Fruit fly (Drosophila melanogaster) Kc167 (cell line): ENCODE results near the gene Tgt.

Experiments
- Myc ChIP-seq: fragments of >200 bp; optimal IDR thresholded peaks from 2 replicates; lab custom pipeline; 2017; ENCODE audit warnings: missing external identifiers
- Sin3A ChIP-seq: fragments of >200 bp; optimal IDR thresholded peaks from 2 replicates; lab custom pipeline; 2018; ENCODE audit warnings: missing external identifiers
- h ChIP-seq: fragments of >200 bp; optimal IDR thresholded peaks from 3 replicates; lab custom pipeline; 2018; ENCODE audit warnings: missing external identifiers
- insv ChIP-seq: fragments of >200 bp; optimal IDR thresholded peaks from 3 replicates; lab custom pipeline; 2018; ENCODE audit warnings: missing external identifiers
- psq ChIP-seq: fragments of >200 bp; optimal IDR thresholded peaks from 2 replicates; lab custom pipeline; 2017; ENCODE audit warnings: missing external identifiers
- ttk ChIP-seq: sonication (Bioruptor generic); optimal IDR thresholded peaks from 2 replicates; lab custom pipeline; 2017; ENCODE audit warnings: missing external identifiers

Gene Tgt

DNA sequence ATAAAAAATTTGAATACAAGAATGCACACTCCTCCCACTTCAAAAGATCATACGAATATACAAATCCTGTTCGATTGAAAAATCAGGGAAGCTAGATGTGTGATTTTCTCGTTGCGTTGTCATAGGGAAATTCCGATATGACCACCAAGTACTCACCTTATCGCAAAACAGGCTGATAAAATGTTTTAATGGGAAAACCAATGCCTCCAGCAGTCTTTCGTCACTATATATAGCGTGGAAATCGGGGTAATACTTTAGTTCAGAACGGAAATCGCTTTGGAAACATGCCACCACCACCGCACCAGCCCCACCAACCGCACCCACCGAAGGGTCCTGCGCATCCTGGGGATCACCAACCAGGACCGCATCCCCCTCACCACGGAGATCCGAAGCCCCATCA, 15.3 kb downstream of the Tgt start, which contains the start of the genes CG5139 and CG43348:
Gene CG5139, minus strand, starts transcription at position 101 of the 400 bp plus-strand sequence.
Gene CG43348, plus strand, starts transcription at position 247 of the 400 bp plus-strand sequence.
- TF ChIP-seq insv (lab: Kevin White, UChicago): no peak
- TF ChIP-seq psq (lab: Kevin White, UChicago): no peak

DNA sequence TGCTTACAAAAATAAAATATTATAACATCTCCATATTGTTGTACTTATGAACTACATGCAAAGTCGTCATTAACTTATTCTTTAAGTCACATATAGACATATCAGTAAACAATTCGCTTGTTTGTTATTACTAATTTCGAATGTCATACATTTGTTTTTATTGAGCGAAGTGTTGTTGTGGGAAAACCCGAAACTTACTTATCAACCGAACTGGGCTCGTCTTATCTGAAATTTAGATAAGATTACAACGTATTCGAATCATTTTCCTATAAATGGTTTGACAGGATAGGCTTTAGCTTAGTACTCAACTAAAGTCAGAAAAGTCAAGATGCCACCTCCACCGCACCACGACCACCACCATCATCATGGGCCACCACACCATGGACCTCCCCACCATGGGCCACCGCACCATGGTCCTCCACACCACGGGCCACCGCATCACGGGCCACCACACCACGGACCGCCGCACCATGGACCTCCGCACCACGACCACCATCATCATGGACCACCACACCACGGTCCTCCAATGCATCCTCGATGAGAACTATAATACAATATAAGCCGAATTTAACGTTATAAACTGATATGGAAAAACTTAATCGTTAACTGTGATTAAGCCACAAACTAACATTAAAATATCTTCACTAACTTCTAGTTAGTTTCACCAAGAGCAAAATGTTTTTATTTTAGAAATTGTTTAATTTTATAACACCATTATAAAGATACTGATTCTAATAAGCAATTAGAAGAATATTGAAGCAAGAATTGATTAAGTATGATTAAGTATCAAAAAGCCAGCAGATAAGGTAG, 16.3 kb downstream of the Tgt start, which contains the start of the genes CG43349 and CG5011:
Gene CG43349, plus strand, starts transcription at position 294 of the 810 bp plus-strand sequence.
Gene CG5011, plus strand, starts transcription at position 760 of the 810 bp plus-strand sequence.
- TF ChIP-seq insv (lab: Kevin White, UChicago): no peak
- no peak for TF ChIP-seq Sin3A (lab: Kevin White, UChicago)
- TF ChIP-seq psq (lab: Kevin White, UChicago): no peak
- no peak for TF ChIP-seq h (lab: Kevin White, UChicago)

DNA sequence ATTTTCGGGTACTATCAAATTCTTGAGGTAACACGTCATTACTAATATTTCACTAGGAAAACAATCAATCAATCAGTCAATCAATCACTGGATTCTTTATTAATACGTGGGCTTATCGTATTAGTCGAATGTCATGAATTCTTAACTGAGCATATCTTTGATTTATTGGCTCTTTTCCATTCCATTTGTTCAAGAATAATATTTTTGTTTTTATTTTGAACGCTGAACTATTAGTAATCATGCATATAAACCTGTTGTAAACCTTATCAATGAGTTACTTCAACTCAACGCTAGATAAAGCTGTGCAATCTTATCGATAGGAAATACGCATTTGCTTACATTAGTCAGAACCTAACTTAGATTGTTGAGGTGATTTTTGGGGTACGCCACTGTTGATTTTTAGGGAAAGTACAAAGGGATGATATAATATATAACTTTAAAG, 17.6 kb downstream of the Tgt start:
- TF ChIP-seq Myc: no peak
- TF ChIP-seq h (lab: Kevin White, UChicago): no peak
- TF ChIP-seq ttk: no peak
- TF ChIP-seq insv (lab: Kevin White, UChicago): no peak
- TF ChIP-seq psq (lab: Kevin White, UChicago): no peak
- no peak for TF ChIP-seq Sin3A (lab: Kevin White, UChicago)

DNA sequence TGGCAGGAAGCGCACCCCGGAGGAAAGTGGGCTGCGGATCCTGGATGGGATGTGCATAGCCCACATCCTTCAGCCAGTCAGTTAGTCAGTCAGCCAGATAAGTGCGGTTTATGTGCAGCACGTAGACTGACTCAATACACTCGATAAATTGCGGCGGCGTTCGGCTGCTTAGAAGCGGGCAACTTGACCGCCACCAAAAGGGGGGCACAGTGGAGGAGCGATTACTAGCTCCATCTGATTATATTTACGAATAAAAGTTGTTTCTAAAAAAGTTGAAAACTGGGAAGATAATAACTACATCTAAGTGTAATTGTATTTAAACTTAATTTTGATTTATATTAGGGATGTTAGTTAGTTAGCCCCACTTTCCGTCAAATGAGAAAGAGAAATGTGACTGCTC, 18.6 kb downstream of the Tgt start:
- TF ChIP-seq Myc (no peak), insv (lab: Kevin White, UChicago) (no peak), ttk (no peak), psq (lab: Kevin White, UChicago) (no peak), Sin3A (lab: Kevin White, UChicago) (no peak), h (lab: Kevin White, UChicago) (no peak)

DNA sequence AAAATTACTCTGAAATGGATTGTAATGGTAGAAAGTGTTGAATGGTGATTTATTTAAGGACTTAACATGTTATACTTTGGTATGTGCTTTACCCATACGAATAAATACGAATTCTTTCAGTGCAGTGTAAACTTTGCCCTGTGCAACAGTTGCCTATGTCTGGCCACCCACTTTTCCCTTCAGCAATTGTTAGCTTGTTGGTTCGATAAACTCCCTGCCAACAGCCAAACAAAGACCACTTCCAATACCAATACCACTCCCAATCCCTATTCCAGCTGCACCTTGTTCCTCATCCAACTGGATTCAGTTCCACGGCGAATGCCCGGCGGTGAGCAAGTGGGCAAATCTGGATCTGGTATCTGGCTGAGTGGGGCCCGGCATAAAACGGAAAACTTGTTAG, 20.1 kb downstream of the Tgt start, which contains the start of gene CG14342:
Gene CG14342, plus strand, starts transcription at position 301 of the 400 bp plus-strand sequence.
- TF ChIP-seq psq (lab: Kevin White, UChicago) (no peak), Myc (no peak), ttk (no peak), h (lab: Kevin White, UChicago) (no peak), Sin3A (lab: Kevin White, UChicago) (no peak), insv (lab: Kevin White, UChicago) (no peak)

DNA sequence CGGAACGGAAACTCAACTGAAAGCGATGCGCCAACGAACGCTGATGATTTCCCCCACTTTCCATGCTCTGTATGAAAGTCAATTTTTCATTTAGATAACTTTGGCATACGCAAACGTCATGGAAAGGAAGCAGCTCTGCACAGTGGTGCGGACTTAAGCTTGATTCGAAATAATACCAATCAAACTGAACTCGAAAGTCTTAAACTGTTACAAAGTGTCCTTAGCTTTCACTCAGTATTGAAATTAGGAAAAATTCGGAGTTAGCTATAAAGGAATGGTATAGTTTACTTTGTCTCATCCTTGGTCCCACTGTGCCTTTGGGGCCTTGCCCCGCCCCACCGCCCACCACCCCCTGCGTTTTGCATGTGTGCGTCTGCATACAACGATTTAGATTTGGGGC, 23.6 kb downstream of the Tgt start:
- TF ChIP-seq h (lab: Kevin White, UChicago): no peak
- no peak for TF ChIP-seq ttk
- TF ChIP-seq insv (lab: Kevin White, UChicago): no peak
- TF ChIP-seq Myc: no peak
- no peak for TF ChIP-seq psq (lab: Kevin White, UChicago)
- no peak for TF ChIP-seq Sin3A (lab: Kevin White, UChicago)

DNA sequence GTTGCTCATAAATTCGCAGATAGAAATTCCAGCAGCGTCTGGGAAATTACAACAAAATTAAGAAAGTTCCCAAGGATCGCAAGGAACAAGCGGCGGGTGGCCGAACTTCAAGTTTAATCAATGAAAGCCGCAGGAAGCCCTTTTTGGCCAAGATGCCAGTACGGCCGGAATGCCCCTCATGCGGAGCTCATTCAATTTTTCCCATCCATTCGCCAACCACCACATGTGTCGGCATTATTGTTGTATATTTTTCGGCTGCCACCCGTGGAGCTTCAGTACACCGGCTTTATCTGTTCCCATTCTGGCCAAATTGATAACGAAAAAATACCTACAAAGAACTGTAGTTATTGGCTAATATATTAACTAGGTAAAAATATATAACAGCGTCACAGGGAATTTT, 27.7 kb downstream of the Tgt start:
- TF ChIP-seq Myc (no peak), Sin3A (lab: Kevin White, UChicago) (no peak), insv (lab: Kevin White, UChicago) (no peak), psq (lab: Kevin White, UChicago) (no peak), ttk (no peak), h (lab: Kevin White, UChicago) (no peak)

DNA sequence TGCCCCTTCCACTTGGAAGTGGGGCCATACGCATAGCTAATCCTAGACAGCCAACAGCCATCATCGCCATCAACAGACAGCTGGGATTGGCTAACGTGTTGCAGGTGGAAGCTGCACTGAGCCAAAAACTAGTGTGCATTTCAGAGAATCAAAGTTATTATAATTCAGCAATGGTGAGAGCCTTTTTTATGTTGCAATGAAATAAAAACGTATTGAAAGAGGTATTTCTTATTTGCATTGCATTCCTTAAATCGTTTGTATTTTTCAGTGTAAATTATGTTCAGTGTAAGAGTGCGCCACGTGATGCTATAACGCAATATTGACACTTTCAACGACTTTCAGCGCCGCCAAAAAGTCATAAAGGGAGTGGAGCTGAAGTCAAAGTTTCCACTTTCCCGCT, 29.7 kb downstream of the Tgt start:
- TF ChIP-seq Myc (no peak), insv (lab: Kevin White, UChicago) (no peak), psq (lab: Kevin White, UChicago) (no peak), ttk (no peak), Sin3A (lab: Kevin White, UChicago) (no peak), h (lab: Kevin White, UChicago) (no peak)

DNA sequence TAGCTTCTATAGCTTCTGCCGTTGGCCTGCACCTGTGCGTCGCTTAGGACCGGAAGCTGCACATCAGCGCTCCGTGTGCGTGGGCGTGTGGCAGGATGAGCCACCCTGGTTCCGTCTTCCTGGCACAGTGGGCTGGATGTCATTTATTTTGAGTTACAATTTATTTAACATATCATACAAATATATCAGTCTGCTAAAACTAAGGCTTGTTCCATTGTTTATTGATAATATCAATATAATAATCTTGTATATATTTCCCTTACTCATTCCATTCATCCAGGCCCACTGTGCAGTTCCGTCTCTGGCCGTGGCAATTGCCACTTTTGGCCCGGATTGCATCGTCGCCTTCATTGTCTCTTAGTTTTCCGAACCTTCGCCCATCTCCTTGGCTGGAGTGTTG, 30.6 kb downstream of the Tgt start:
- no peak for TF ChIP-seq Sin3A (lab: Kevin White, UChicago)
- TF ChIP-seq Myc: no peak
- no peak for TF ChIP-seq h (lab: Kevin White, UChicago)

DNA sequence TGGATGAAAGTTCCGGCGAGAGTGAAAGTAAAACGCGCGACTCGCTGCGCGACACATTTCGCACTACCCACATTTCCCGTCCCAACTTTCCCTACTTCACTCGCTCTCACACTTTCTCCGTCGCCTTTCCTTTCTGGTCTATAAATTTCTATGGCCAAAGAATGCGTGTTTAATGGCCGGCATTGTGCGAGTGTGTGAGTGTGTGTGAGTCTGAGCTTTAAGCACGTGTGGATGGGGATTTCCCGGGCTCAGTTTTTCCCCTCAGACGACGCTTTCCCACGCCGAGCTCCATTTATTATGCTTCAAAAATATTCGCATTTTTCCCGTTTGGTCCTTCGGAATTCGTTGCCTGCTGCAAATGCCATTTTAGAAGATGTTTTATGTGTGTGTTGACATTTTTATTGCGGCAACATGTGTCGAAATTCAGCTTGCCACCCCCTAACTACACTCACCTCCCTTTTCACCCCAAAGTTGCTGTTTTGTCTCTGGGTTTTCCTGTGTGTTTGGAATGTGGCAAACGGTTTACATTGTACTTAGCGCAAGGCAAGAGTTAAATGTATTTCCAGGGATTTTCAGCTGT, 33.3 kb downstream of the Tgt start:
- TF ChIP-seq psq (lab: Kevin White, UChicago) (no peak), ttk (no peak), Sin3A (lab: Kevin White, UChicago) (no peak), Myc (no peak), h (lab: Kevin White, UChicago) (no peak), insv (lab: Kevin White, UChicago) (no peak)

DNA sequence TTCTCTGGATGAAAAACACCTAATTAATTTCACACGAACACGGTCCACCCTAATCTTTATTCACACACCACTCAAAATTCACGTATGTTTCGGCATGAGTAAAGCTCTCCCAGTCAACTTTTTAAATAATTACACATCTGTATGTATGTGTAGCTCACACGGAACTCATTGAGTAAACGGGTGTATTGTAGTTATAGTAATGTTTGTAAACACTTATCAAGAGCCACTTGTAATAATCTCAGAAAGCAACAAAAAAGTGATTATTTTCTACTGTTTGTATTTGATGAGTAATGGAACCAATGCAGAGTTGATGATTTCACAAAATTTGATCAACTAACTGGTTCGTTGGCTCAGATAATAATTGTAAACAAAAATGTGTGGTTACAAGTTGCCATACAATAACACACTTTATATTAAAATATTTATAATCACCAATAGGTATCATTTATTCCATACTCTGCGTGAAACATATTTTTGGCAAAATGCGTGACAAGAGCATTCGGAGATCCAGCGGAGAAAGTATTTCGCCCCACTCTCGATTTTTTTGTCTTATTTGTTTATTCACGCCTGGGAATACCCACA, 34.1 kb downstream of the Tgt start:
- TF ChIP-seq insv (lab: Kevin White, UChicago) (no peak), Myc (no peak)

DNA sequence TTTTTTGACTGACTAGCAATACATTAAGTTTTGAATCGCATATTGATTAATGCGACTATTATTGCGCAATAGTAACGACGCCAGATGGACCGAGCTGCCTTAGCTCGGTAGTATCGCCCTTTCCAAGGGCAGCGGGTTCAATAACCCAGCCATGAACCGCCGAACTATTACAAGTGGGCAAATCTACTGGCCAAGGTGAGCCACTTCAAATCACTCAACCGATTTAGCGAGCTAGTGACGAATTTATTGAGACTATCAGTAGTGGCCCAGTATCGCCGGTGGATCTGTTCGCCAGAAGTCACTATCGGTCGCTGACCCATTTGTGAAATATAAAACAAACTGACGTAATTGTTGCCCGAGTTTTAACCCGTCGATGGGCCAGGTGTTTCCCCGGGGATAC, 34.6 kb downstream of the Tgt start:
- TF ChIP-seq Myc: no peak
- no peak for TF ChIP-seq psq (lab: Kevin White, UChicago)
- no peak for TF ChIP-seq h (lab: Kevin White, UChicago)
- TF ChIP-seq insv (lab: Kevin White, UChicago): no peak
- TF ChIP-seq ttk: no peak
- TF ChIP-seq Sin3A (lab: Kevin White, UChicago): no peak
